Worm (Caenorhabditis elegans) whole organism, young adult: ENCODE data around the gene C06E8.5.

Source experiments
- B0035.1 ChIP-seq: sonication (generic microtip); optimal IDR thresholded peaks from 2 replicates; lab custom pipeline; 2016; ENCODE audit warnings: missing genetic modification characterization, mild to moderate bottlenecking, missing compliant biosample characterization, missing genotype, missing genetic modification reagents
- F22D6.2 ChIP-seq: sonication (generic microtip); optimal IDR thresholded peaks from 2 replicates; lab custom pipeline; 2016; ENCODE audit warnings: mild to moderate bottlenecking, missing genetic modification characterization, missing compliant biosample characterization
- F23B12.7 ChIP-seq: sonication (generic microtip); optimal IDR thresholded peaks from 2 replicates; lab custom pipeline; 2017; ENCODE audit warnings: missing genetic modification characterization, mild to moderate bottlenecking, missing compliant biosample characterization, antibody characterized with exemption, moderate library complexity; ENCODE audit not compliant: insufficient read depth
- F57A8.1 ChIP-seq: fragments of 200-800 bp; sonication (Bioruptor generic); optimal IDR thresholded peaks from 2 replicates; lab custom pipeline; 2018; ENCODE audit warnings: mild to moderate bottlenecking, missing genetic modification characterization, moderate library complexity, missing compliant biosample characterization
- K12H6.12 ChIP-seq: fragments of 200-800 bp; sonication (Bioruptor generic); optimal IDR thresholded peaks from 2 replicates; lab custom pipeline; 2018; ENCODE audit warnings: mild to moderate bottlenecking, missing genetic modification characterization, missing compliant biosample characterization
- T07F8.4 ChIP-seq: sonication (generic microtip); optimal IDR thresholded peaks from 2 replicates; lab custom pipeline; 2016; ENCODE audit warnings: mild to moderate bottlenecking, missing genetic modification characterization, moderate library complexity, missing compliant biosample characterization
- ama-1 ChIP-seq, 3 experiments: fragments of 150-350 bp in 1 of 3; sonication (generic microtip) in 2 of 3; optimal IDR thresholded peaks; 2 replicates each; lab custom pipeline; 2014 to 2018; ENCODE audit warnings: missing biosample characterization in 2 of 3, missing genetic modification characterization in 2 of 3, missing genetic modification reagents in 2 of 3
- bed-1 ChIP-seq: fragments of 200-800 bp; sonication (Bioruptor generic); IDR thresholded peaks from 2 replicates; pipeline ENCODE4 v1.3.6; 2022; ENCODE audit warnings: missing genetic modification reagents, missing genetic modification characterization, missing compliant biosample characterization
- bed-2 ChIP-seq: fragments of 200-800 bp; sonication (Bioruptor generic); IDR thresholded peaks from 2 replicates; pipeline ENCODE4 v1.3.6; 2022; ENCODE audit warnings: missing genetic modification reagents, missing genetic modification characterization, missing compliant biosample characterization
- ceh-100 ChIP-seq: fragments of 200-800 bp; sonication (Bioruptor generic); IDR thresholded peaks from 2 replicates; pipeline ENCODE4 v1.3.6; 2022; ENCODE audit warnings: missing genetic modification reagents, missing genetic modification characterization, missing compliant biosample characterization
- ceh-27 ChIP-seq: fragments of 200-800 bp; sonication (Bioruptor generic); optimal IDR thresholded peaks from 2 replicates; lab custom pipeline; 2018; ENCODE audit warnings: mild to moderate bottlenecking, missing genetic modification characterization, moderate library complexity, missing compliant biosample characterization
- ceh-40 ChIP-seq: fragments of 200-800 bp; sonication (Bioruptor generic); IDR thresholded peaks from 2 replicates; pipeline ENCODE4 v1.3.6; 2022; ENCODE audit warnings: missing genetic modification characterization, missing compliant biosample characterization
- dox-1 ChIP-seq: fragments of 200-800 bp; sonication (Bioruptor generic); IDR thresholded peaks from 2 replicates; pipeline ENCODE4 v1.3.6; 2022; ENCODE audit warnings: missing genetic modification reagents, missing genetic modification characterization, missing compliant biosample characterization
- ekl-4 ChIP-seq: fragments of 200-800 bp; sonication (Bioruptor generic); IDR thresholded peaks from 2 replicates; pipeline ENCODE4 v1.3.6; 2022; ENCODE audit warnings: missing genetic modification reagents, missing genetic modification characterization, missing compliant biosample characterization
- gei-17 ChIP-seq: fragments of 200-800 bp; sonication (Bioruptor generic); optimal IDR thresholded peaks from 2 replicates; lab custom pipeline; 2018; ENCODE audit warnings: mild to moderate bottlenecking, missing genetic modification characterization, missing compliant biosample characterization
- him-1 ChIP-seq: sonication (generic microtip); optimal IDR thresholded peaks from 2 replicates; lab custom pipeline; 2016; ENCODE audit warnings: missing genotype, missing genetic modification reagents, missing genetic modification characterization, missing compliant biosample characterization
- hmg-1.2 ChIP-seq: fragments of 200-800 bp; sonication (Bioruptor generic); IDR thresholded peaks from 2 replicates; pipeline ENCODE4 v1.3.6; 2022; ENCODE audit warnings: missing genetic modification reagents, missing genetic modification characterization, missing compliant biosample characterization
- hrde-1 ChIP-seq: sonication (generic microtip); optimal IDR thresholded peaks from 2 replicates; lab custom pipeline; 2016; ENCODE audit warnings: missing genetic modification characterization, mild to moderate bottlenecking, missing compliant biosample characterization, moderate library complexity, missing genotype, missing genetic modification reagents, borderline replicate concordance
- lin-40 ChIP-seq: sonication (generic microtip); optimal IDR thresholded peaks from 2 replicates; lab custom pipeline; 2016; ENCODE audit warnings: missing genetic modification characterization, mild to moderate bottlenecking, missing compliant biosample characterization, missing genotype, missing genetic modification reagents
- lir-1 ChIP-seq: fragments of 200-800 bp; sonication (Bioruptor generic); conservative IDR thresholded peaks from 2 replicates; pipeline ENCODE4 v1.3.6; 2022; ENCODE audit warnings: missing genetic modification reagents, missing genetic modification characterization, missing compliant biosample characterization
- lsy-27 ChIP-seq: sonication (generic microtip); optimal IDR thresholded peaks from 2 replicates; lab custom pipeline; 2017; ENCODE audit warnings: missing genetic modification characterization, mild to moderate bottlenecking, missing compliant biosample characterization, antibody characterized with exemption, missing genotype, borderline replicate concordance; ENCODE audit not compliant: insufficient read depth
- madf-10 ChIP-seq: sonication (generic microtip); optimal IDR thresholded peaks from 2 replicates; lab custom pipeline; 2016; ENCODE audit warnings: mild to moderate bottlenecking, missing genetic modification characterization, missing compliant biosample characterization
- madf-3 ChIP-seq: fragments of 200-800 bp; sonication (Bioruptor generic); IDR thresholded peaks from 2 replicates; pipeline ENCODE4 v1.3.6; 2022; ENCODE audit warnings: missing genetic modification reagents, missing genetic modification characterization, missing compliant biosample characterization
- mes-4 ChIP-seq: sonication (generic microtip); optimal IDR thresholded peaks from 2 replicates; lab custom pipeline; 2016; ENCODE audit warnings: missing genotype, missing genetic modification characterization, missing compliant biosample characterization
- nfya-1 ChIP-seq: sonication (generic microtip); optimal IDR thresholded peaks from 2 replicates; lab custom pipeline; 2017; ENCODE audit warnings: antibody characterized with exemption, missing compliant biosample characterization, missing genetic modification characterization, borderline replicate concordance; ENCODE audit not compliant: insufficient read depth
- nfyb-1 ChIP-seq: fragments of 200-800 bp; sonication (Bioruptor generic); IDR thresholded peaks from 2 replicates; pipeline ENCODE4 v1.3.6; 2022; ENCODE audit warnings: missing genetic modification reagents, missing genetic modification characterization, missing compliant biosample characterization
- pbrm-1 ChIP-seq: fragments of 200-800 bp; sonication (Bioruptor generic); IDR thresholded peaks from 2 replicates; pipeline ENCODE4 v1.3.6; 2022; ENCODE audit warnings: missing genetic modification reagents, missing genetic modification characterization, missing compliant biosample characterization
- pha-4 ChIP-seq: fragments of 150-350 bp; sonication (generic microtip); optimal IDR thresholded peaks from 2 replicates; lab custom pipeline; 2014; ENCODE audit warnings: missing biosample characterization, missing genetic modification reagents, missing genetic modification characterization
- rpc-1 ChIP-seq, 2 experiments: fragments of 150-350 bp in 1 of 2; sonication (generic microtip) in 1 of 2; optimal IDR thresholded peaks; 2 replicates each; lab custom pipeline; 2014 to 2018; ENCODE audit warnings: missing biosample characterization in 1 of 2, missing genetic modification characterization in 1 of 2, missing genetic modification reagents in 1 of 2, missing genotype in 1 of 2
- sdz-38 ChIP-seq: sonication (generic microtip); optimal IDR thresholded peaks from 2 replicates; lab custom pipeline; 2016; ENCODE audit warnings: missing genotype, missing genetic modification characterization, missing compliant biosample characterization
- snpc-3.4 ChIP-seq: sonication (generic microtip); optimal IDR thresholded peaks from 2 replicates; lab custom pipeline; 2017; ENCODE audit warnings: missing genetic modification characterization, mild to moderate bottlenecking, missing compliant biosample characterization, antibody characterized with exemption, moderate library complexity, missing genotype, missing genetic modification reagents
- somi-1 ChIP-seq: fragments of 200-800 bp; sonication (Bioruptor generic); optimal IDR thresholded peaks from 2 replicates; lab custom pipeline; 2018; ENCODE audit warnings: mild to moderate bottlenecking, missing genetic modification characterization, missing compliant biosample characterization
- unc-62 ChIP-seq: fragments of 150-350 bp; optimal IDR thresholded peaks from 2 replicates; lab custom pipeline; 2014; ENCODE audit warnings: missing biosample characterization, missing genetic modification reagents, missing genetic modification characterization
- zfh-2 ChIP-seq: fragments of 200-800 bp; sonication (Bioruptor generic); conservative IDR thresholded peaks from 2 replicates; pipeline ENCODE4 v1.3.6; 2022; ENCODE audit warnings: missing genetic modification reagents, missing genetic modification characterization, missing compliant biosample characterization
- ztf-26 ChIP-seq: sonication (generic microtip); optimal IDR thresholded peaks from 2 replicates; lab custom pipeline; 2017; ENCODE audit warnings: missing genetic modification characterization, missing compliant biosample characterization

C06E8.5 gene

ce11 chrIII:6979584-6979983, 25.7 kb downstream of the C06E8.5 start, which contains the start of gene ceh-20:
Gene ceh-20 (plus strand): TSS chrIII:6979884.
- no peak for TF ChIP-seq F23B12.7 (tag; lab: Kevin White, UChicago)
- TF ChIP-seq gei-17 (GFP tag; lab: Kevin White, UChicago): no peak
- TF ChIP-seq F57A8.1 (GFP tag; lab: Kevin White, UChicago): no peak
- TF ChIP-seq nfyb-1 (GFP tag; lab: Robert Waterston, UW): no peak
- TF ChIP-seq F22D6.2 (tag; lab: Kevin White, UChicago): no peak
- TF ChIP-seq ekl-4: no peak
- no peak for TF ChIP-seq lir-1 (GFP tag; lab: Robert Waterston, UW)
- no peak for TF ChIP-seq T07F8.4 (tag; lab: Kevin White, UChicago)

ce11 chrIII:6978875-6979274, 26.4 kb downstream of the C06E8.5 start:
- TF ChIP-seq zfh-2 (GFP tag; lab: Robert Waterston, UW) (no peak), hrde-1 (no peak), ztf-26 (tag; lab: Kevin White, UChicago) (peak; percentile 28), nfya-1 (tag; lab: Kevin White, UChicago) (no peak), pha-4 (tag; lab: Kevin White, UChicago) (no peak), madf-10 (tag; lab: Kevin White, UChicago) (no peak), ekl-4 (0 out of 2 replicates have a peak, but pooled peaks have one; percentile 45), lir-1 (GFP tag; lab: Robert Waterston, UW) (no peak), K12H6.12 (tag; lab: Kevin White, UChicago) (peak; percentile 15), madf-3 (GFP tag; lab: Robert Waterston, UW) (peak; percentile 79; the same call in 1 of the 2 replicates), somi-1 (GFP tag; lab: Kevin White, UChicago) (peak; percentile 35), dox-1 (GFP tag; lab: Robert Waterston, UW) (peak; percentile 35; the same call in 1 of the 2 replicates), unc-62 (GFP tag; lab: Kevin White, UChicago) (peak; percentile 97), ceh-40 (GFP tag; lab: Robert Waterston, UW) (no peak), ceh-27 (GFP tag; lab: Kevin White, UChicago) (peak; percentile 48), him-1 (tag; lab: Kevin White, UChicago) (no peak), lin-40 (peak; percentile 25), ama-1 (optimal IDR thresholded peaks at IDR 0.05; lab: Kevin White, UChicago) (no peak), ama-1 (GFP tag; optimal IDR thresholded peaks at IDR 0.05; lab: Kevin White, UChicago) (no peak)

- no peak for TF ChIP-seq bed-2 (GFP tag; lab: Robert Waterston, UW)
- TF ChIP-seq mes-4 (tag; lab: Kevin White, UChicago): no peak
- no peak for TF ChIP-seq ceh-100 (GFP tag; lab: Robert Waterston, UW)
- no peak for TF ChIP-seq pbrm-1 (GFP tag; lab: Robert Waterston, UW)
- no peak for TF ChIP-seq snpc-3.4 (tag; lab: Kevin White, UChicago)
- no peak for TF ChIP-seq rpc-1 (optimal IDR thresholded peaks at IDR 0.05; lab: Kevin White, UChicago)
- no peak for TF ChIP-seq rpc-1 (tag; optimal IDR thresholded peaks at IDR 0.05; lab: Kevin White, UChicago)
- TF ChIP-seq hmg-1.2 (GFP tag; lab: Robert Waterston, UW): no peak
- no peak for TF ChIP-seq bed-1 (GFP tag; lab: Robert Waterston, UW)
- TF ChIP-seq lir-1 (GFP tag; lab: Robert Waterston, UW): no peak
- TF ChIP-seq lsy-27 (tag; lab: Kevin White, UChicago): no peak
- TF ChIP-seq B0035.1 (tag; lab: Kevin White, UChicago): no peak
- TF ChIP-seq F23B12.7 (tag; lab: Kevin White, UChicago): no peak
- no peak for TF ChIP-seq sdz-38 (tag; lab: Kevin White, UChicago)
These were observed 30.3 kb downstream of the C06E8.5 start for ce11 chrIII:6974952-6975351.
